Fruit fly (Drosophila melanogaster): ENCODE data around the gene CG12995.

CG12995 gene

dm6 chrX:17225972-17226680 is 16.3 kb upstream of the CG12995 start:
- no peak for TF ChIP-seq insv (optimal IDR thresholded peaks at IDR 0.05)
- TF ChIP-seq ttk (optimal IDR thresholded peaks at IDR 0.05): no peak
- no peak for TF ChIP-seq Myc (optimal IDR thresholded peaks at IDR 0.05)
- no peak for TF ChIP-seq h (optimal IDR thresholded peaks at IDR 0.05)
- TF ChIP-seq psq (optimal IDR thresholded peaks at IDR 0.05): no peak

dm6 chrX:17223715-17224114 is 13.9 kb upstream of the CG12995 start, which contains the start of gene CG34327:
TSS of gene CG34327 (minus strand) at chrX:17223815.
- TF ChIP-seq psq (optimal IDR thresholded peaks at IDR 0.05) (no peak), insv (optimal IDR thresholded peaks at IDR 0.05) (no peak), Sin3A (optimal IDR thresholded peaks at IDR 0.05) (no peak), h (optimal IDR thresholded peaks at IDR 0.05) (no peak), Myc (optimal IDR thresholded peaks at IDR 0.05) (no peak), ttk (optimal IDR thresholded peaks at IDR 0.05) (no peak)

- TF ChIP-seq Myc (optimal IDR thresholded peaks at IDR 0.05): no peak
- TF ChIP-seq ttk (optimal IDR thresholded peaks at IDR 0.05): no peak
- TF ChIP-seq insv (optimal IDR thresholded peaks at IDR 0.05): no peak
- TF ChIP-seq Sin3A (optimal IDR thresholded peaks at IDR 0.05): no peak
- no peak for TF ChIP-seq psq (optimal IDR thresholded peaks at IDR 0.05)
- no peak for TF ChIP-seq h (optimal IDR thresholded peaks at IDR 0.05)
Observed at dm6 chrX:17221142-17221541, 11.3 kb upstream of the CG12995 start, which contains the start of gene CG5172. TSS of gene CG5172 (plus strand) at chrX:17221442.

- TF ChIP-seq Sin3A (optimal IDR thresholded peaks at IDR 0.05) (no peak), insv (optimal IDR thresholded peaks at IDR 0.05) (no peak), ttk (optimal IDR thresholded peaks at IDR 0.05) (no peak), Myc (optimal IDR thresholded peaks at IDR 0.05) (no peak), h (optimal IDR thresholded peaks at IDR 0.05) (no peak), psq (optimal IDR thresholded peaks at IDR 0.05) (no peak)
Observed at dm6 chrX:17218232-17218951, 8.6 kb upstream of the CG12995 start, which contains the start of gene CG12998. TSS of gene CG12998 (plus strand) at chrX:17218667.

- TF ChIP-seq insv (optimal IDR thresholded peaks at IDR 0.05) (no peak), ttk (optimal IDR thresholded peaks at IDR 0.05) (no peak), psq (optimal IDR thresholded peaks at IDR 0.05) (no peak), Sin3A (optimal IDR thresholded peaks at IDR 0.05) (no peak), h (optimal IDR thresholded peaks at IDR 0.05) (no peak), Myc (optimal IDR thresholded peaks at IDR 0.05) (no peak)
Observed at dm6 chrX:17215004-17215403, 5.2 kb upstream of the CG12995 start, which contains the start of gene CG5162. TSS of gene CG5162 (plus strand) at chrX:17215304.

- TF ChIP-seq psq (optimal IDR thresholded peaks at IDR 0.05): no peak
- TF ChIP-seq ttk (optimal IDR thresholded peaks at IDR 0.05): no peak
Observed at dm6 chrX:17212007-17212406, 2.2 kb upstream of the CG12995 start, which contains the start of gene CG18258. TSS of gene CG18258 (plus strand) at chrX:17212307.

dm6 chrX:17207865-17208486 is 1.8 kb downstream of the CG12995 start, which contains the start of gene CG32563:
TSS of gene CG32563 (plus strand) at chrX:17208436.
- no peak for TF ChIP-seq Myc (optimal IDR thresholded peaks at IDR 0.05)

- TF ChIP-seq Myc (optimal IDR thresholded peaks at IDR 0.05) (no peak), h (optimal IDR thresholded peaks at IDR 0.05) (no peak), insv (optimal IDR thresholded peaks at IDR 0.05) (no peak), ttk (optimal IDR thresholded peaks at IDR 0.05) (no peak), Sin3A (optimal IDR thresholded peaks at IDR 0.05) (no peak), psq (optimal IDR thresholded peaks at IDR 0.05) (no peak)
Observed at dm6 chrX:17206046-17206445, 3.8 kb downstream of the CG12995 start, which contains the start of gene CG32564. TSS of gene CG32564 (plus strand) at chrX:17206407.

- no peak for TF ChIP-seq psq (optimal IDR thresholded peaks at IDR 0.05)
- no peak for TF ChIP-seq Myc (optimal IDR thresholded peaks at IDR 0.05)
- TF ChIP-seq h (optimal IDR thresholded peaks at IDR 0.05): no peak
- no peak for TF ChIP-seq ttk (optimal IDR thresholded peaks at IDR 0.05)
- no peak for TF ChIP-seq Sin3A (optimal IDR thresholded peaks at IDR 0.05)
- no peak for TF ChIP-seq insv (optimal IDR thresholded peaks at IDR 0.05)
Observed at dm6 chrX:17205028-17205427, 4.8 kb downstream of the CG12995 start.

- TF ChIP-seq ttk (optimal IDR thresholded peaks at IDR 0.05) (no peak), Myc (optimal IDR thresholded peaks at IDR 0.05) (no peak), h (optimal IDR thresholded peaks at IDR 0.05) (no peak), psq (optimal IDR thresholded peaks at IDR 0.05) (no peak), Sin3A (optimal IDR thresholded peaks at IDR 0.05) (no peak), insv (optimal IDR thresholded peaks at IDR 0.05) (no peak)
Observed at dm6 chrX:17202498-17203162, 7.2 kb downstream of the CG12995 start, which contains the start of the genes TTLL1A and CG5070. TSS of gene TTLL1A (minus strand) at chrX:17202598. TSS of gene CG5070 (plus strand) at chrX:17203112.

- no peak for TF ChIP-seq Sin3A (optimal IDR thresholded peaks at IDR 0.05)
Observed at dm6 chrX:17188167-17188566, 21.6 kb downstream of the CG12995 start.

- TF ChIP-seq h (optimal IDR thresholded peaks at IDR 0.05) (no peak), Sin3A (optimal IDR thresholded peaks at IDR 0.05) (no peak), psq (optimal IDR thresholded peaks at IDR 0.05) (no peak), Myc (optimal IDR thresholded peaks at IDR 0.05) (no peak), ttk (optimal IDR thresholded peaks at IDR 0.05) (no peak), insv (optimal IDR thresholded peaks at IDR 0.05) (no peak)
Observed at dm6 chrX:17187495-17187894, 22.3 kb downstream of the CG12995 start.
